Worm (Caenorhabditis elegans) whole organism, mixed stage, embryonic: Measurements from ENCODE around the gene T19D2.13.

Experiments used
- ceh-43 ChIP-seq: fragments of 200-800 bp; sonication (Bioruptor generic); optimal IDR thresholded peaks from 2 replicates; lab custom pipeline; 2018; ENCODE audit warnings: mild to moderate bottlenecking, missing genetic modification characterization, moderate library complexity, missing compliant biosample characterization
- elt-1 ChIP-seq: sonication (generic microtip); optimal IDR thresholded peaks from 2 replicates; lab custom pipeline; 2017; ENCODE audit warnings: missing genetic modification characterization, mild to moderate bottlenecking, missing compliant biosample characterization, antibody characterized with exemption, moderate library complexity, borderline replicate concordance; ENCODE audit not compliant: insufficient read depth
- nhr-237 ChIP-seq: fragments of 150-350 bp; optimal IDR thresholded peaks from 2 replicates; lab custom pipeline; 2014; ENCODE audit warnings: missing biosample characterization, missing genetic modification characterization
- unc-62 ChIP-seq: fragments of 150-350 bp; optimal IDR thresholded peaks from 2 replicates; lab custom pipeline; 2014; ENCODE audit warnings: missing biosample characterization, missing genetic modification reagents, missing genetic modification characterization
- zip-8 ChIP-seq: fragments of 150-350 bp; optimal IDR thresholded peaks from 2 replicates; lab custom pipeline; 2014; ENCODE audit warnings: missing biosample characterization, missing genetic modification characterization

- TF ChIP-seq unc-62 (GFP tag; lab: Kevin White, UChicago) (no peak), ceh-43 (GFP tag; lab: Kevin White, UChicago) (no peak), nhr-237 (no peak), elt-1 (no peak), zip-8 (tag; lab: Kevin White, UChicago) (peak; percentile 92)
Measured at ce11 chrX:3977271-3977670, 35.1 kb upstream of the T19D2.13 start.
